Worm (Caenorhabditis elegans) whole organism, L2 larva: Measurements from ENCODE around the gene srw-36.

Experiments
- C34F6.9 ChIP-seq: fragments of 150-350 bp; optimal IDR thresholded peaks from 2 replicates; lab custom pipeline; 2014; ENCODE audit warnings: missing biosample characterization, missing genetic modification characterization
- F13H6.1 ChIP-seq: sonication (generic microtip); optimal IDR thresholded peaks from 2 replicates; lab custom pipeline; 2016; ENCODE audit warnings: missing genetic modification characterization, missing compliant biosample characterization
- R02D3.7 ChIP-seq: fragments of 150-350 bp; optimal IDR thresholded peaks from 2 replicates; lab custom pipeline; 2014; ENCODE audit warnings: missing biosample characterization, missing genetic modification characterization
- Y55F3AM.14 ChIP-seq: fragments of 200-800 bp; sonication (Bioruptor generic); optimal IDR thresholded peaks from 2 replicates; lab custom pipeline; 2018; ENCODE audit warnings: mild to moderate bottlenecking, missing genetic modification characterization, missing compliant biosample characterization
- ZK546.5 ChIP-seq: sonication (generic microtip); optimal IDR thresholded peaks from 2 replicates; lab custom pipeline; 2017; ENCODE audit warnings: missing biosample characterization, missing genetic modification characterization
- aly-2 ChIP-seq: fragments of 150-350 bp; optimal IDR thresholded peaks from 2 replicates; lab custom pipeline; 2014; ENCODE audit warnings: missing biosample characterization, missing genetic modification characterization
- ama-1 ChIP-seq: fragments of 150-350 bp; optimal IDR thresholded peaks from 2 replicates; lab custom pipeline; 2018; ENCODE audit warnings: inconsistent platforms
- blmp-1 ChIP-seq: sonication (generic microtip); optimal IDR thresholded peaks from 2 replicates; lab custom pipeline; 2017; ENCODE audit warnings: missing genetic modification characterization, mild to moderate bottlenecking, missing compliant biosample characterization, antibody characterized with exemption, moderate library complexity; ENCODE audit not compliant: insufficient read depth
- ceh-16 ChIP-seq: fragments of 150-350 bp; optimal IDR thresholded peaks from 2 replicates; lab custom pipeline; 2014; ENCODE audit warnings: missing biosample characterization, missing genetic modification characterization
- ceh-82 ChIP-seq: fragments of 150-350 bp; optimal IDR thresholded peaks from 2 replicates; lab custom pipeline; 2014; ENCODE audit warnings: missing biosample characterization, missing genetic modification characterization
- crh-2 ChIP-seq: sonication (generic microtip); optimal IDR thresholded peaks from 2 replicates; lab custom pipeline; 2017; ENCODE audit warnings: missing biosample characterization, missing genetic modification characterization
- egl-27 ChIP-seq: sonication (generic microtip); optimal IDR thresholded peaks from 3 replicates; lab custom pipeline; 2017; ENCODE audit warnings: missing biosample characterization, missing genetic modification reagents, missing genetic modification characterization
- elt-1 ChIP-seq: fragments of 150-350 bp; optimal IDR thresholded peaks from 2 replicates; lab custom pipeline; 2014; ENCODE audit warnings: missing biosample characterization, missing genetic modification characterization
- elt-3 ChIP-seq: sonication (generic microtip); optimal IDR thresholded peaks from 2 replicates; lab custom pipeline; 2017; ENCODE audit warnings: missing biosample characterization, missing genetic modification characterization
- gmeb-1 ChIP-seq: fragments of 150-350 bp; optimal IDR thresholded peaks from 2 replicates; lab custom pipeline; 2014; ENCODE audit warnings: missing biosample characterization, missing genetic modification characterization
- lin-11 ChIP-seq: fragments of 150-350 bp; sonication (generic microtip); optimal IDR thresholded peaks from 2 replicates; lab custom pipeline; 2014; ENCODE audit warnings: missing biosample characterization, missing genetic modification characterization, inconsistent platforms, mixed read lengths
- lin-13 ChIP-seq: fragments of 150-350 bp; optimal IDR thresholded peaks from 2 replicates; lab custom pipeline; 2014; ENCODE audit warnings: missing biosample characterization, missing genetic modification reagents, missing genetic modification characterization
- lin-39 ChIP-seq: fragments of 150-350 bp; optimal IDR thresholded peaks from 2 replicates; lab custom pipeline; 2014; ENCODE audit warnings: missing biosample characterization, missing genetic modification reagents, missing genetic modification characterization
- mbf-1 ChIP-seq: sonication (generic microtip); optimal IDR thresholded peaks from 2 replicates; lab custom pipeline; 2017; ENCODE audit warnings: missing biosample characterization, missing genetic modification characterization
- mdl-1 ChIP-seq, 2 experiments: fragments of 150-350 bp in 1 of 2; sonication (generic microtip) in 1 of 2; optimal IDR thresholded peaks; 2 replicates each; lab custom pipeline; 2017; ENCODE audit warnings: missing biosample characterization in 2 of 2, missing genetic modification characterization in 2 of 2
- nhr-11 ChIP-seq: fragments of 150-350 bp; optimal IDR thresholded peaks from 2 replicates; lab custom pipeline; 2014; ENCODE audit warnings: missing biosample characterization, missing genetic modification characterization
- nhr-12 ChIP-seq: fragments of 150-350 bp; optimal IDR thresholded peaks from 2 replicates; lab custom pipeline; 2014; ENCODE audit warnings: missing biosample characterization, missing genetic modification characterization
- nhr-129 ChIP-seq: fragments of 150-350 bp; optimal IDR thresholded peaks from 2 replicates; lab custom pipeline; 2014; ENCODE audit warnings: missing biosample characterization, missing genetic modification characterization
- nhr-21 ChIP-seq: fragments of 150-350 bp; optimal IDR thresholded peaks from 2 replicates; lab custom pipeline; 2014; ENCODE audit warnings: missing biosample characterization, missing genetic modification characterization
- nhr-23 ChIP-seq: fragments of 150-350 bp; optimal IDR thresholded peaks from 2 replicates; lab custom pipeline; 2014; ENCODE audit warnings: missing biosample characterization, missing genetic modification reagents, missing genetic modification characterization
- nhr-25 ChIP-seq: fragments of 150-350 bp; sonication (generic microtip); optimal IDR thresholded peaks from 3 replicates; lab custom pipeline; 2014; ENCODE audit warnings: missing biosample characterization, missing genetic modification characterization
- nhr-6 ChIP-seq: fragments of 150-350 bp; optimal IDR thresholded peaks from 2 replicates; lab custom pipeline; 2014; ENCODE audit warnings: missing biosample characterization, missing genetic modification characterization
- nhr-77 ChIP-seq: fragments of 150-350 bp; optimal IDR thresholded peaks from 2 replicates; lab custom pipeline; 2014; ENCODE audit warnings: missing biosample characterization, missing genetic modification characterization
- peb-1 ChIP-seq: fragments of 150-350 bp; optimal IDR thresholded peaks from 2 replicates; lab custom pipeline; 2014; ENCODE audit warnings: missing biosample characterization, missing genetic modification characterization
- sem-4 ChIP-seq: fragments of 150-350 bp; optimal IDR thresholded peaks from 2 replicates; lab custom pipeline; 2014; ENCODE audit warnings: missing biosample characterization, missing genetic modification reagents, missing genetic modification characterization
- sma-3 ChIP-seq: sonication (generic microtip); optimal IDR thresholded peaks from 2 replicates; lab custom pipeline; 2016; ENCODE audit warnings: missing genetic modification reagents, missing genetic modification characterization, missing compliant biosample characterization
- snpc-4 ChIP-seq: fragments of 150-350 bp; optimal IDR thresholded peaks from 2 replicates; lab custom pipeline; 2014; ENCODE audit warnings: missing biosample characterization, missing genetic modification characterization
- unc-39 ChIP-seq: fragments of 150-350 bp; optimal IDR thresholded peaks from 2 replicates; lab custom pipeline; 2014; ENCODE audit warnings: missing biosample characterization, missing genetic modification characterization
- unc-62 ChIP-seq: fragments of 150-350 bp; optimal IDR thresholded peaks from 2 replicates; lab custom pipeline; 2014; ENCODE audit warnings: missing biosample characterization, missing genetic modification reagents, missing genetic modification characterization
- zag-1 ChIP-seq: fragments of 150-350 bp; optimal IDR thresholded peaks from 2 replicates; lab custom pipeline; 2014; ENCODE audit warnings: missing biosample characterization, missing genetic modification characterization
- ztf-1 ChIP-seq: fragments of 200-800 bp; sonication (Bioruptor generic); conservative IDR thresholded peaks from 2 replicates; pipeline ENCODE4 v1.3.6; 2022; ENCODE audit warnings: missing genetic modification characterization, missing compliant biosample characterization
- ztf-11 ChIP-seq: sonication (generic microtip); optimal IDR thresholded peaks from 2 replicates; lab custom pipeline; 2017; ENCODE audit warnings: missing biosample characterization, missing genetic modification characterization
- ztf-4 ChIP-seq: fragments of 150-350 bp; optimal IDR thresholded peaks from 2 replicates; lab custom pipeline; 2014; ENCODE audit warnings: missing biosample characterization, missing genetic modification characterization

The srw-36 gene

DNA sequence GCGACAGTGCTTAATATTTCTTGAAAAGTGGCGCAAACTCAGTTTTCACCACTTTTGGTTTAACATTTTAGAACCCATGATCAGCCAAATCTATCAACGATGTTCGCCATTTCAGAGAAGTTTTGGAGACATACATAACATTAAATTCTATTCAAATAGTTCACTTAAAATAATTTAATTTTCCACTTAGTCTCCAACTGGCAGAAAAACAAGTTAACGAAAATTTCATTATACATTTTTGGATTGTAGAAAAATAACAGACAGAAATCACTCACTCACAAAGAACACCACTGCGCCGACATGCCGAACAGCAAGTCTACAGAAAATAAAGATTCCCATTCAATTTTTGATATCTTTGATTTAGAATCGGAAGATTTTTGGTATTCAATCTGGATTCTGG lies 3.0 kb upstream of the srw-36 start, which contains the start of gene srw-44:
srw-44 (plus strand) TSS at position 301 of the 400 bp plus-strand sequence.
- TF ChIP-seq lin-39 (no peak), Y55F3AM.14 (GFP tag; lab: Kevin White, UChicago) (no peak), nhr-6 (tag; lab: Kevin White, UChicago) (no peak), F13H6.1 (tag; lab: Kevin White, UChicago) (no peak), sem-4 (tag; lab: Kevin White, UChicago) (no peak), egl-27 (no peak), ceh-16 (tag; lab: Kevin White, UChicago) (no peak), crh-2 (tag; lab: Kevin White, UChicago) (no peak), gmeb-1 (no peak), unc-39 (no peak), elt-3 (no peak), nhr-11 (tag; lab: Kevin White, UChicago) (no peak), ceh-82 (tag; lab: Kevin White, UChicago) (no peak), nhr-21 (no peak)

DNA sequence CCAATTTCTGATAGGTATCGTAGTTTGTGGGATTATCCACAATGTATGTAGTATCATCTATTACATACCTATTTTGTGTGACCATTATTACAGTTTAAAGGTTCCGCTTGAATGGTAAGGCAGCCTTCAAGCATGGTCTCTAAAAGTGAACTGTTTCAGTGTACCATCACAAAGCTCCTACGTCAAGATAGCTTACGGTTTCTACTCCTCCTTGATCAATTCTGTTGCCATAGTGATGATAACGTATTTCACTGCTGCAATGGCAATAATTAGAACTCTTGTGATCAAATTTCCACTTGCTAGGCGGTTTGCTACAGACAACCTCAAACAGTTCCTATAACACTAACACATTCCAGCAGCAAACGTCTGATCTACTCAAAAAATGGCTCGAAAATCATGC lies 373 bp downstream of the srw-36 start:
- TF ChIP-seq nhr-129 (tag; lab: Kevin White, UChicago) (no peak), nhr-21 (no peak), crh-2 (tag; lab: Kevin White, UChicago) (no peak), Y55F3AM.14 (GFP tag; lab: Kevin White, UChicago) (no peak), lin-39 (no peak), F13H6.1 (tag; lab: Kevin White, UChicago) (no peak), mdl-1 (tag; optimal IDR thresholded peaks at IDR 0.05; lab: Kevin White, UChicago) (no peak), nhr-12 (no peak), egl-27 (no peak), ztf-4 (tag; lab: Kevin White, UChicago) (no peak), ztf-11 (tag; lab: Kevin White, UChicago) (no peak), zag-1 (tag; lab: Kevin White, UChicago) (no peak), lin-11 (tag; lab: Kevin White, UChicago) (no peak), ztf-1 (GFP tag; lab: Robert Waterston, UW) (no peak), lin-13 (no peak), nhr-23 (tag; lab: Kevin White, UChicago) (no peak), ama-1 (lab: Kevin White, UChicago) (no peak), R02D3.7 (tag; lab: Kevin White, UChicago) (no peak)

DNA sequence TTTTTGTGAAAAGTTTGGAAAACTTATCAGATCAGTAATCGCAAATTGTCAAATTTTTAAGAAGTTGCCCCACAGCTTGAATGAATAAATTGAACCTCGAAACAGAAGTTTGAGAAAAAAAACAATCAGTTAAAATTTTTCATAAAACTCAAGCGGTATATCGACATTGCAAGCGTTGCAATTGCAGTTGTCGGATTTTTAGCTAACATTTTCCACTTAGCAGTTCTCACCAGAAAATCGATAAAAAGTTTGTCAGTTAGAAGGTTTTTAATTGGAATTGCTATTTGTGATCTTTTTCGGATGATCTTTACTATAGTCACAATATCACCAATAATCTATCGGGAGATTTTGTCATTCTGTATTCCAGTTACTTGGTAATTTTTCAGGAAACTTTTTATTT lies 2.7 kb downstream of the srw-36 start, which contains the start of gene srw-43:
srw-43 (plus strand) TSS at position 301 of the 400 bp plus-strand sequence.
- TF ChIP-seq unc-62 (GFP tag; lab: Kevin White, UChicago) (no peak), nhr-129 (tag; lab: Kevin White, UChicago) (no peak), ceh-16 (tag; lab: Kevin White, UChicago) (no peak), nhr-11 (tag; lab: Kevin White, UChicago) (no peak)

DNA sequence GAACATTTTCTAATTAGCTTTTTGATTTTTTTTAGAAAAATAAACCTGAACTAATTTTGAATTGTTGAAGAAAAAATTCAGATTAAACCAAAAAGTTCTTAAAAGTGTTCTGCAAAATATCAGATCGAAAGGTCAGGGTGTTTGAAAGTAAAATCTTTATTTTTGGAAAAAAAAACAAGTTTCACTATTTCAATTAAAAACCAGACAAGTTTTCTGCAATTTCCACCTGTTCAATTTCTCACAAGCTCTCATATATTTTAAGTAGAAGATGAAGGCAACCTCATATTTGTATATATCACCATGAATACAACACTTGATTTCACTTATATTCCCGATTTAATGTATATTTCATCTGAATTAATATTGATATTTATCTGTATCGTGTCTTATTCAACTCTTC lies 4.2 kb downstream of the srw-36 start, which contains the start of gene srz-102:
srz-102 (plus strand) TSS at position 301 of the 400 bp plus-strand sequence.
- TF ChIP-seq crh-2 (tag; lab: Kevin White, UChicago), result no peak
- no peak for TF ChIP-seq elt-3
- no peak for TF ChIP-seq egl-27
- TF ChIP-seq R02D3.7 (tag; lab: Kevin White, UChicago), result no peak
- no peak for TF ChIP-seq lin-39
- no peak for TF ChIP-seq nhr-6 (tag; lab: Kevin White, UChicago)
- TF ChIP-seq lin-11 (tag; lab: Kevin White, UChicago), result no peak
- TF ChIP-seq unc-39, result no peak
- no peak for TF ChIP-seq ZK546.5 (tag; lab: Kevin White, UChicago)
- no peak for TF ChIP-seq F13H6.1 (tag; lab: Kevin White, UChicago)
- TF ChIP-seq snpc-4 (tag; lab: Kevin White, UChicago), result no peak
- no peak for TF ChIP-seq elt-1
- TF ChIP-seq nhr-25, result no peak
- TF ChIP-seq unc-62 (GFP tag; lab: Kevin White, UChicago), result no peak
- no peak for TF ChIP-seq peb-1 (tag; lab: Kevin White, UChicago)
- no peak for TF ChIP-seq blmp-1 (tag; lab: Kevin White, UChicago)
- TF ChIP-seq, all 48 proteins: peak for 0

DNA sequence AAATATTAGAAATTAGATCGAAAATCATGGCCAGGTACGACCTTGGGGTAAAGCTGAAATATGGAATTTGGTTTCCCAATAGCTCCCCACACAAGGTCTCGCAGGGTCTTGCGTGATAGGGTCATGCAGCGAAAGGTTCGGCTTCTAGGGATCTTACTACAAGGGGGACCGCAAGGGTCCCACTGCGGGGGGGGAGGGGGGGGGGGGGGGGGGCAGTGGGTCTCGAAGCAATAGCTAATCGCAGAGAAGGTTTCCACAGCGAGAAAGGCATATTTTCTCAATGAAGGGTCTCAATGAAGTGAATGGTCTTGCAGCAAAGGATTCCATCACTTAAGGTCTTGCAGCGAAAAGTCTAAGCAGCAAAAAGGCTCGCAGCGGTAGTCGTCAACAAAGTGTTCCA lies 10.0 kb downstream of the srw-36 start:
- TF ChIP-seq mbf-1 (tag; lab: Kevin White, UChicago) (no peak), C34F6.9 (no peak), sem-4 (tag; lab: Kevin White, UChicago) (no peak), peb-1 (tag; lab: Kevin White, UChicago) (no peak), aly-2 (tag; lab: Kevin White, UChicago) (no peak), sma-3 (GFP tag; lab: Kevin White, UChicago) (no peak), ZK546.5 (tag; lab: Kevin White, UChicago) (no peak), ama-1 (lab: Kevin White, UChicago) (no peak), gmeb-1 (no peak), nhr-21 (no peak), unc-39 (no peak), Y55F3AM.14 (GFP tag; lab: Kevin White, UChicago) (no peak), nhr-77 (tag; lab: Kevin White, UChicago) (no peak), ceh-16 (tag; lab: Kevin White, UChicago) (no peak)
- TF ChIP-seq, all 48 proteins: peak for 0
